Worm (Caenorhabditis elegans): Measurements from ENCODE around the gene srg-47.

srg-47 gene

DNA sequence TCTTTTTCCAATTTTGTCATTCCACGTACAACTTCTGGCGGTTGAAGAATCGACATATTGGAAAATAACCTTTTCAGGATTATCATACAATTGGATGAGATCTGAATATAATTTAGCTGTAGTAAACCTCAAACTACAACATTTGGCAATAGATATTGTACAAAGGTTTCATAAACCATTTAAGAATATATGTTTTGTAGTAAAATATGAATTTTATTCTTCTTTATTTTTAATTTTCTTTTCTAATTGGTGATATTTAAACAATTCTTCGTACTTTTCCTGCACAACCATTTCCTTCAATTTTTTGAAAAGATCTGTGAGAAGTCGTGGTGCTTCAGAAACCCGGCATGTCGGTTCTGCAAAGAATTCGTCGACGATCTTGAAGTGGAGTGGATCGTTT is 35.1 kb downstream of the srg-47 start, which contains the start of gene C53A5.17:
Gene C53A5.17 (minus strand): TSS at position 101 of the 400 bp plus-strand sequence.
- TF ChIP-seq unc-62 (GFP tag; optimal IDR thresholded peaks at IDR 0.05 in 1 of 2) (peak in 1 of 2 experiments; percentile 32), unc-62 (tag; optimal IDR thresholded peaks at IDR 0.05) (no peak), mep-1 (tag; optimal IDR thresholded peaks at IDR 0.05) (no peak), ctbp-1 (GFP tag; IDR thresholded peaks at IDR 0.05) (no peak), dpl-1 (GFP tag; optimal IDR thresholded peaks at IDR 0.05) (no peak), lin-39 (tag; optimal IDR thresholded peaks at IDR 0.05) (no peak)

DNA sequence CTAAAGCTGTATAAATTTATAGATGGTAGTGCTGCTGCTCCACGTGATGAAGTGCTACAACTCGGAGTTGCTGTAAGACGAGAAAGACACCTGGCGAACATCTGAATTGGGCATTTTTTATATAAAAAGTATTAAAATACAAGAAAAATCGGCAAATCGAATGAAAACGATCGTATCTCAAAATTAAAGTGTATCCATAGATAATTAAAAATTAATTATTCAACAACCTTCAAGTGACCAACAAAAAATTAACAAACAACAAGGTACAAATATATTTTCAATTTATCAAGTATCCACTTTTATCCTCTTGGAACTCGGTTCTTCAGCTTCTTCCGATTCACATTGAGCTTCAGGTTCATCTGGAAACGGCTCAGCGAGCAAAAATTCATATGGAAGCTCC is 36.8 kb downstream of the srg-47 start, which contains the start of gene R02D5.8:
Gene R02D5.8 (minus strand): TSS at position 101 of the 400 bp plus-strand sequence.
- TF ChIP-seq pqm-1 (tag; optimal IDR thresholded peaks at IDR 0.05) (no peak), vab-7 (GFP tag; IDR thresholded peaks at IDR 0.05) (no peak), ztf-7 (tag; optimal IDR thresholded peaks at IDR 0.05) (no peak)

DNA sequence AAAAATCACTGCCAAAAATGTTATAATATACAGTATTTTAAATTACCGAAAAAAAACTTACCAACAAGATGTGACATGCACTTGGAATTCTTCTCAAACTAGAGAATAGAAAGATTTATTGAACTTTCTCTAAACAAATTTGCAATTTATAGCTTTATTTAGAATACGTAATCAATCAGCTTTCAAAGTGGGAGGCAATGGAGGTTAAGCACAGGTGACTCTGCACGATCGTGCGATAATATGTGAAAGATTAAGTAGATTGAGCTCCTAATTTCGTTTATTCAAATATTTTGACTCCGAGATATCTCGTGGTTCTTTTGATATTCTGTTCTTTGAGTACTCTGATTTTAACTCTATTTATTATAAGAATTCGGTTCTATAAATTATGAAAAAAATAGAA is 38.1 kb downstream of the srg-47 start, which contains the start of gene R02D5.6:
Gene R02D5.6 (minus strand): TSS at position 101 of the 400 bp plus-strand sequence.
- TF ChIP-seq Y5F2A.4 (GFP tag; optimal IDR thresholded peaks at IDR 0.05) (no peak), spr-3 (GFP tag; optimal IDR thresholded peaks at IDR 0.05) (no peak), lin-29 (GFP tag; IDR thresholded peaks at IDR 0.05) (no peak), Y105C5A.15 (GFP tag; IDR thresholded peaks at IDR 0.05) (no peak)

DNA sequence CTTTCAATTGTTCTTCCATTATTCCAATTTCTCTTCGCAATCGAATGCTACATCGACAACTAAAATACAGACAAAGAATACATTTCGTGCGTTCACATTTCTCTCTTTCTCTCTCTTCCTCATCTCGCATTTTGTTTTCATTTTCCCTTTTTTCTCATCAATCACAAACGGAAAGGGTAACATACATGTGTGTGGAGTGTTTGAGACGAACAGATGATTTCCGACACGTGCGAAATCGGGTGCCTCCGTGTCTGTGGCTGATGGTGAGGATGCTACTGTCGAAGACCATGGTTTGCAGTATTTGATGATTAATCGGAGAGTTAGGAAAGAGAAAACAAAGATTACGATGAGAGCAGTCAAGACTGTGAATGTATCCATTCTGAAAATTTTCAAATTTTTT is 45.3 kb downstream of the srg-47 start, which contains the start of gene R02D5.9:
Gene R02D5.9 (minus strand): TSS at position 378 of the 400 bp plus-strand sequence.
- TF ChIP-seq tra-1 (GFP tag; IDR thresholded peaks at IDR 0.05) (peak; percentile 54; the same call in 1 of the 2 replicates), mxl-2 (GFP tag; conservative IDR thresholded peaks at IDR 0.05) (no peak), nhr-102 (tag; optimal IDR thresholded peaks at IDR 0.05) (no peak), nhr-77 (tag; optimal IDR thresholded peaks at IDR 0.05) (peak; percentile 47), egl-27 (tag; optimal IDR thresholded peaks at IDR 0.05) (no peak), nhr-48 (tag; optimal IDR thresholded peaks at IDR 0.05) (no peak), hlh-30 (tag; optimal IDR thresholded peaks at IDR 0.05; ENCODE audit: insufficient read depth) (peak; percentile 85), Y75B8A.6 (GFP tag; IDR thresholded peaks at IDR 0.05) (no peak), saeg-2 (GFP tag; IDR thresholded peaks at IDR 0.05) (no peak), ctbp-1 (GFP tag; IDR thresholded peaks at IDR 0.05) (no peak), mxl-3 (GFP tag; optimal IDR thresholded peaks at IDR 0.05) (peak; percentile 91), nhr-76 (tag; optimal IDR thresholded peaks at IDR 0.05) (peak; percentile 14), nhr-6 (tag; optimal IDR thresholded peaks at IDR 0.05) (peak; percentile 85), mdt-29 (GFP tag; IDR thresholded peaks at IDR 0.05) (no peak), spr-1 (tag; optimal IDR thresholded peaks at IDR 0.05) (no peak), unc-62 (GFP tag; optimal IDR thresholded peaks at IDR 0.05 in 1 of 2) (peak in 1 of 2 experiments; percentile 85), unc-62 (tag; optimal IDR thresholded peaks at IDR 0.05) (no peak), madf-9 (GFP tag; conservative IDR thresholded peaks at IDR 0.05) (no peak), mdl-1 (tag; optimal IDR thresholded peaks at IDR 0.05) (peak; percentile 77 to 97), cey-2 (tag; optimal IDR thresholded peaks at IDR 0.05; ENCODE audit: borderline replicate concordance, insufficient read depth) (peak; percentile 52), nhr-28 (tag; optimal IDR thresholded peaks at IDR 0.05) (peak; percentile 89), dve-1 (tag; optimal IDR thresholded peaks at IDR 0.05; ENCODE audit: insufficient read depth) (peak; percentile 61), F49E8.2 (tag; optimal IDR thresholded peaks at IDR 0.05; ENCODE audit: borderline replicate concordance) (no peak), snpc-4 (tag; optimal IDR thresholded peaks at IDR 0.05) (no peak), fos-1 (tag; optimal IDR thresholded peaks at IDR 0.05) (no peak), nhr-41 (GFP tag; IDR thresholded peaks at IDR 0.05) (no peak)

All from whole organism, L4 larva.